Worm (Caenorhabditis elegans): ENCODE results near the gene Y48A6C.4.

- TF ChIP-seq nhr-11 (tag; optimal IDR thresholded peaks at IDR 0.05) (no peak), alr-1 (tag; optimal IDR thresholded peaks at IDR 0.05) (no peak), ceh-82 (tag; optimal IDR thresholded peaks at IDR 0.05) (no peak), skn-1 (tag; optimal IDR thresholded peaks at IDR 0.05) (no peak), ztf-4 (tag; optimal IDR thresholded peaks at IDR 0.05) (no peak), mab-5 (tag; optimal IDR thresholded peaks at IDR 0.05) (no peak), egl-27 (tag; optimal IDR thresholded peaks at IDR 0.05) (no peak), fos-1 (tag; optimal IDR thresholded peaks at IDR 0.05) (no peak)
These were observed 37.0 kb upstream of the Y48A6C.4 start for ce11 chrIII:11082604-11083003.

Data from whole organism, L2 larva.